Worm (Caenorhabditis elegans): Measurements from ENCODE around the gene tmed-4.
A peak's percentile ranks its signal among the peaks of the same experiment; 100 is the strongest.

tmed-4 gene

ce11 chrV:19897557-19897956, 51.3 kb downstream of the tmed-4 start:
- TF ChIP-seq unc-130 (tag; optimal IDR thresholded peaks at IDR 0.05) (no peak), ceh-63 (GFP tag; optimal IDR thresholded peaks at IDR 0.05) (no peak), lin-35 (GFP tag; optimal IDR thresholded peaks at IDR 0.05) (peak; percentile 13 to 30), egl-27 (tag; optimal IDR thresholded peaks at IDR 0.05) (peak in 1 of 2 experiments; percentile 29), unc-86 (tag; optimal IDR thresholded peaks at IDR 0.05) (no peak), lin-13 (GFP tag; optimal IDR thresholded peaks at IDR 0.05) (peak; percentile 53), dsc-1 (tag; optimal IDR thresholded peaks at IDR 0.05) (peak; percentile 81), sup-37 (GFP tag; optimal IDR thresholded peaks at IDR 0.05) (no peak), ets-5 (GFP tag; IDR thresholded peaks at IDR 0.05) (no peak), fos-1 (tag; optimal IDR thresholded peaks at IDR 0.05) (peak; percentile 49), zag-1 (tag; optimal IDR thresholded peaks at IDR 0.05) (no peak), unc-30 (tag; optimal IDR thresholded peaks at IDR 0.05) (no peak), ceh-8 (GFP tag; optimal IDR thresholded peaks at IDR 0.05) (no peak), ceh-82 (tag; optimal IDR thresholded peaks at IDR 0.05) (peak in 2 of 3 experiments; percentile 24 to 43), pax-3 (tag; optimal IDR thresholded peaks at IDR 0.05) (no peak), isw-1 (GFP tag; IDR thresholded peaks at IDR 0.05) (no peak), mdl-1 (tag; optimal IDR thresholded peaks at IDR 0.05) (peak in 1 of 2 experiments; percentile 47), tlp-1 (tag; optimal IDR thresholded peaks at IDR 0.05) (no peak), nhr-47 (tag; optimal IDR thresholded peaks at IDR 0.05) (no peak), fkh-4 (tag; optimal IDR thresholded peaks at IDR 0.05; ENCODE audit: borderline replicate concordance) (peak; percentile 43), hlh-4 (tag; optimal IDR thresholded peaks at IDR 0.05) (no peak), vab-15 (tag; optimal IDR thresholded peaks at IDR 0.05) (no peak), sox-4 (tag; optimal IDR thresholded peaks at IDR 0.05) (no peak), nhr-237 (tag; optimal IDR thresholded peaks at IDR 0.05) (no peak), nhr-77 (tag; optimal IDR thresholded peaks at IDR 0.05) (no peak), hpl-2 (GFP tag; optimal IDR thresholded peaks at IDR 0.05) (no peak), fkh-10 (GFP tag; optimal IDR thresholded peaks at IDR 0.05) (peak; percentile 25), nhr-12 (tag; optimal IDR thresholded peaks at IDR 0.05) (no peak), snpc-4 (tag; optimal IDR thresholded peaks at IDR 0.05) (peak; percentile 53), zip-4 (GFP tag; optimal IDR thresholded peaks at IDR 0.05) (no peak), unc-62 (GFP tag; optimal IDR thresholded peaks at IDR 0.05) (no peak), Y116A8C.19 (tag; optimal IDR thresholded peaks at IDR 0.05; ENCODE audit: borderline replicate concordance) (no peak), nhr-71 (tag; optimal IDR thresholded peaks at IDR 0.05) (peak; percentile 85), swsn-7 (tag; optimal IDR thresholded peaks at IDR 0.05) (peak; percentile 50), F16B12.6 (tag; optimal IDR thresholded peaks at IDR 0.05) (peak; percentile 24), efl-3 (GFP tag; optimal IDR thresholded peaks at IDR 0.05) (no peak), egl-13 (tag; optimal IDR thresholded peaks at IDR 0.05) (no peak), irx-1 (tag; optimal IDR thresholded peaks at IDR 0.05) (peak; percentile 8), ceh-90 (tag; optimal IDR thresholded peaks at IDR 0.05) (no peak), grh-1 (GFP tag; IDR thresholded peaks at IDR 0.05) (no peak), lir-3 (tag; optimal IDR thresholded peaks at IDR 0.05; ENCODE audit: poor library complexity) (no peak), lin-14 (GFP tag; optimal IDR thresholded peaks at IDR 0.05) (peak; percentile 92), rnt-1 (tag; optimal IDR thresholded peaks at IDR 0.05) (peak; percentile 86), ces-1 (GFP tag; optimal IDR thresholded peaks at IDR 0.05) (no peak), unc-98 (GFP tag; IDR thresholded peaks at IDR 0.05) (no peak), nhr-28 (tag; optimal IDR thresholded peaks at IDR 0.05) (no peak), jun-1 (tag; optimal IDR thresholded peaks at IDR 0.05) (no peak), lin-39 (tag; optimal IDR thresholded peaks at IDR 0.05) (no peak), nhr-20 (tag; optimal IDR thresholded peaks at IDR 0.05) (peak; percentile 20), tbx-2 (tag; optimal IDR thresholded peaks at IDR 0.05) (peak; percentile 29), ztf-11 (tag; optimal IDR thresholded peaks at IDR 0.05) (no peak), nhr-90 (tag; optimal IDR thresholded peaks at IDR 0.05; ENCODE audit: poor library complexity) (no peak), C34B4.2 (tag; optimal IDR thresholded peaks at IDR 0.05) (no peak)

Data from whole organism, L1 larva.